Fruit fly (Drosophila melanogaster): ENCODE data around the gene CG13907.

The CG13907 gene

DNA sequence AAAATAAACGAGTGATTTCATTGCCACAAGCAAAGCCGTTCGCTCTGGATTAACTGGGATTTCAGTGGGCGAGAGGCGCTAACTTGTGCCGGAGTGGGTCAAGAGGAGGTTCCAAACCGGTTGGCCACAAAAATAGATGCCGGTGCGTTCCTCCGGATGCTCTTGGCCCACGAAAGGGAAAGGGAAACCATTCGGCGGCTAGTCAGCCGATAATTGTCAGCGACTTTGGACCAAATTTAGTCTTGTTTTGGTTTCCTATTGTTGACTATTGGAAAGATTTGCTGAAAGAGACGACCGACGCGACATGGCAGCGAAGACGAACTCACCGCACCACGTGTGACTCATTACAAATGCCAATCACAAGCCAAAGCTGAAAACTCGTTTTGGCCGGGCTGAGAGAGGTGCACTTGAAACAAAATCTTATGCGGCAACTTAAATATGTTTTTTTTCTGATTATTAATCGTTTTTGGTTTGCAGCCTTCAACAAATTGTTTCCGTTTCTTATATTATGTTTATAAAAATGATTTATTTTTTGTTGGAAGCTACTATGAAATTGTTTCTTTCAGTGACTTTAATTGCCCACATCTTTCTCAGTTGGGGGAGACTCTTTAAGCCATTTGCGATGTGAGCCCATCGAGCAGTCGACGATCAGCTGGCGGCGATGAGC, 13.6 kb upstream of the CG13907 start, which contains the start of gene CG34056 (continued):
- TF ChIP-seq Xrp1 (GFP tag; IDR thresholded peaks at IDR 0.05): peak; percentile 96
- peak; percentile 94 for TF ChIP-seq CG18599 (GFP tag; optimal IDR thresholded peaks at IDR 0.05)
- TF ChIP-seq klu (GFP tag; IDR thresholded peaks at IDR 0.05): peak; percentile 91
- TF ChIP-seq Max (GFP tag; optimal IDR thresholded peaks at IDR 0.05): peak; percentile 92
- TF ChIP-seq ase (GFP tag; IDR thresholded peaks at IDR 0.05): peak; percentile 90
- TF ChIP-seq CG13296 (GFP tag; optimal IDR thresholded peaks at IDR 0.05): peak; percentile 95
- TF ChIP-seq CG15011 (GFP tag; optimal IDR thresholded peaks at IDR 0.05): peak; percentile 87
- peak; percentile 66 for TF ChIP-seq dmrt11E (tag; optimal IDR thresholded peaks at IDR 0.05)
- TF ChIP-seq CG6854 (GFP tag; optimal IDR thresholded peaks at IDR 0.05): peak; percentile 86
- TF ChIP-seq CG43689 (GFP tag; IDR thresholded peaks at IDR 0.05): peak; percentile 82
- peak; percentile 90 for TF ChIP-seq gcm (GFP tag; optimal IDR thresholded peaks at IDR 0.05)
- no peak for TF ChIP-seq CG42726 (GFP tag; IDR thresholded peaks at IDR 0.05; ENCODE audit: partially characterized antibody)
- TF ChIP-seq chm (GFP tag; IDR thresholded peaks at IDR 0.05): peak; percentile 95
- peak; percentile 94 for TF ChIP-seq CG10366 (GFP tag; IDR thresholded peaks at IDR 0.05)
- TF ChIP-seq CG7271 (tag; optimal IDR thresholded peaks at IDR 0.05): peak; percentile 66
- no peak for TF ChIP-seq CG13287 (GFP tag; IDR thresholded peaks at IDR 0.05; ENCODE audit: partially characterized antibody)
- TF ChIP-seq CG16779 (GFP tag; IDR thresholded peaks at IDR 0.05): peak; percentile 76
- TF ChIP-seq mam (GFP tag; optimal IDR thresholded peaks at IDR 0.05): peak; percentile 91
- peak; percentile 52 for TF ChIP-seq p53 (GFP tag; optimal IDR thresholded peaks at IDR 0.05)
- TF ChIP-seq hth (optimal IDR thresholded peaks at IDR 0.05): no peak
- peak; percentile 28 for TF ChIP-seq tx (GFP tag; optimal IDR thresholded peaks at IDR 0.05)
- TF ChIP-seq Gsc (GFP tag; IDR thresholded peaks at IDR 0.05): peak; percentile 85; the same call in 1 of the 2 replicates
- peak; percentile 74 for TF ChIP-seq D19B (GFP tag; optimal IDR thresholded peaks at IDR 0.05)
- TF ChIP-seq CG16863 (GFP tag; optimal IDR thresholded peaks at IDR 0.05): peak; percentile 73
- TF ChIP-seq Mes4 (GFP tag; optimal IDR thresholded peaks at IDR 0.05): peak; percentile 44
- TF ChIP-seq knrl (GFP tag; IDR thresholded peaks at IDR 0.05; ENCODE audit: partially characterized antibody): no peak
- TF ChIP-seq CG15073 (GFP tag; optimal IDR thresholded peaks at IDR 0.05): no peak
- peak; percentile 92; the same call in 1 of the 3 replicates for TF ChIP-seq CG2199 (GFP tag; IDR thresholded peaks at IDR 0.05)
- TF ChIP-seq pnt (GFP tag; optimal IDR thresholded peaks at IDR 0.05): peak; percentile 83
- TF ChIP-seq Trl (optimal IDR thresholded peaks at IDR 0.05): peak in 1 of 2 experiments; percentile 21
- peak; percentile 88 for TF ChIP-seq Trl (GFP tag; optimal IDR thresholded peaks at IDR 0.05)
- peak; percentile 71 for TF ChIP-seq Poxn (GFP tag; IDR thresholded peaks at IDR 0.05)
- TF ChIP-seq Sry-δ (GFP tag; optimal IDR thresholded peaks at IDR 0.05): peak; percentile 47
- no peak for TF ChIP-seq h (optimal IDR thresholded peaks at IDR 0.05)
- TF ChIP-seq CG1024 (GFP tag; IDR thresholded peaks at IDR 0.05): peak; percentile 92
- TF ChIP-seq sob (GFP tag; IDR thresholded peaks at IDR 0.05): peak; percentile 98
- TF ChIP-seq Myb (GFP tag; optimal IDR thresholded peaks at IDR 0.05): peak; percentile 45
- TF ChIP-seq Adf1 (GFP tag; IDR thresholded peaks at IDR 0.05): peak; percentile 60
- TF ChIP-seq sd (tag; optimal IDR thresholded peaks at IDR 0.05): peak; percentile 77
- peak; percentile 93 for TF ChIP-seq Meics (GFP tag; optimal IDR thresholded peaks at IDR 0.05)
- peak; percentile 95 for TF ChIP-seq CG32772 (GFP tag; IDR thresholded peaks at IDR 0.05)
- peak; percentile 83 for TF ChIP-seq CG17385 (GFP tag; optimal IDR thresholded peaks at IDR 0.05)
- TF ChIP-seq Dip3 (GFP tag; optimal IDR thresholded peaks at IDR 0.05): peak; percentile 75
- TF ChIP-seq CG17186 (GFP tag; optimal IDR thresholded peaks at IDR 0.05): peak; percentile 44
- peak; percentile 90 for TF ChIP-seq al (GFP tag; IDR thresholded peaks at IDR 0.05)
- TF ChIP-seq HLH3B (GFP tag; IDR thresholded peaks at IDR 0.05): peak; percentile 97
- peak; percentile 83 for TF ChIP-seq croc (GFP tag; conservative IDR thresholded peaks at IDR 0.05)
- no peak for TF ChIP-seq crol (GFP tag; IDR thresholded peaks at IDR 0.05)
- no peak for TF ChIP-seq prd (optimal IDR thresholded peaks at IDR 0.05)
- TF ChIP-seq prd (GFP tag; IDR thresholded peaks at IDR 0.05): peak; percentile 96
- TF ChIP-seq CG33557 (GFP tag; optimal IDR thresholded peaks at IDR 0.05): peak; percentile 19
- no peak for TF ChIP-seq Opbp (GFP tag; IDR thresholded peaks at IDR 0.05; ENCODE audit: partially characterized antibody)
